Worm (Caenorhabditis elegans) whole organism, early embryonic: ENCODE results near the gene ddx-15.

Experiments used
- B0310.2 ChIP-seq: sonication (generic microtip); optimal IDR thresholded peaks from 2 replicates; lab custom pipeline; 2016; ENCODE audit warnings: mild to moderate bottlenecking, missing genetic modification characterization, missing compliant biosample characterization
- F13C5.2 ChIP-seq: sonication (generic microtip); optimal IDR thresholded peaks from 2 replicates; lab custom pipeline; 2017; ENCODE audit warnings: mild to moderate bottlenecking, missing genetic modification characterization, inconsistent platforms, missing compliant biosample characterization
- aly-1 ChIP-seq: sonication (generic microtip); optimal IDR thresholded peaks from 2 replicates; lab custom pipeline; 2016; ENCODE audit warnings: missing genetic modification characterization, missing compliant biosample characterization
- ama-1 ChIP-seq: fragments of 150-350 bp; optimal IDR thresholded peaks from 2 replicates; lab custom pipeline; 2014
- ceh-13 ChIP-seq: fragments of 200-800 bp; sonication (Bioruptor generic); optimal IDR thresholded peaks from 2 replicates; lab custom pipeline; 2018; ENCODE audit warnings: mild to moderate bottlenecking, missing genetic modification characterization, missing compliant biosample characterization
- ceh-36 ChIP-seq: sonication (generic microtip); optimal IDR thresholded peaks from 2 replicates; lab custom pipeline; 2016; ENCODE audit warnings: missing genetic modification characterization, inconsistent platforms, missing compliant biosample characterization
- ets-7 ChIP-seq: sonication (generic microtip); optimal IDR thresholded peaks from 2 replicates; lab custom pipeline; 2016; ENCODE audit warnings: missing genotype, missing genetic modification characterization, missing compliant biosample characterization
- flt-1 ChIP-seq: fragments of 200-800 bp; sonication (Bioruptor generic); IDR thresholded peaks from 2 replicates; pipeline ENCODE4 v1.3.6; 2022; ENCODE audit warnings: missing genetic modification characterization, missing compliant biosample characterization
- hmbx-1 ChIP-seq: sonication (generic microtip); optimal IDR thresholded peaks from 2 replicates; lab custom pipeline; 2016; ENCODE audit warnings: mild to moderate bottlenecking, missing genetic modification characterization, missing compliant biosample characterization
- hmg-4 ChIP-seq: fragments of 200-800 bp; sonication (Bioruptor generic); optimal IDR thresholded peaks from 2 replicates; lab custom pipeline; 2018; ENCODE audit warnings: mild to moderate bottlenecking, missing genetic modification characterization, missing compliant biosample characterization
- hnd-1 ChIP-seq: sonication (generic microtip); optimal IDR thresholded peaks from 2 replicates; lab custom pipeline; 2016; ENCODE audit warnings: missing genetic modification characterization, missing compliant biosample characterization
- pes-1 ChIP-seq: fragments of 200-800 bp; sonication (Bioruptor generic); IDR thresholded peaks from 2 replicates; pipeline ENCODE4 v1.3.6; 2022; ENCODE audit warnings: missing genetic modification reagents, missing genetic modification characterization, missing compliant biosample characterization
- scrt-1 ChIP-seq: fragments of 200-800 bp; sonication (Bioruptor generic); IDR thresholded peaks from 2 replicates; pipeline ENCODE4 v1.3.6; 2022; ENCODE audit warnings: missing genetic modification characterization, missing compliant biosample characterization
- sea-1 ChIP-seq: fragments of 200-800 bp; sonication (Bioruptor generic); conservative IDR thresholded peaks from 2 replicates; pipeline ENCODE4 v1.3.6; 2022; ENCODE audit warnings: missing genetic modification characterization, missing compliant biosample characterization
- tbx-11 ChIP-seq: fragments of 200-800 bp; sonication (Bioruptor generic); IDR thresholded peaks from 2 replicates; pipeline ENCODE4 v1.3.6; 2022; ENCODE audit warnings: missing genetic modification characterization, missing compliant biosample characterization
- tbx-37 ChIP-seq: fragments of 200-800 bp; sonication (Bioruptor generic); conservative IDR thresholded peaks from 2 replicates; pipeline ENCODE4 v1.3.6; 2022; ENCODE audit warnings: missing genetic modification reagents, missing genetic modification characterization, missing compliant biosample characterization
- tra-4 ChIP-seq: sonication (generic microtip); optimal IDR thresholded peaks from 2 replicates; lab custom pipeline; 2017; ENCODE audit warnings: missing genetic modification characterization, missing compliant biosample characterization

The ddx-15 gene

ce11 chrIII:5584647-5585046 lies 6.9 kb downstream of the ddx-15 start, which contains the start of gene F56D2.3:
F56D2.3 (plus strand) TSS chrIII:5584947.
- TF ChIP-seq ama-1 (lab: Kevin White, UChicago) (no peak), sea-1 (no peak), B0310.2 (tag; lab: Kevin White, UChicago) (no peak), hnd-1 (tag; lab: Kevin White, UChicago) (no peak), tbx-11 (no peak), scrt-1 (no peak), tbx-37 (GFP tag; lab: Robert Waterston, UW) (no peak), pes-1 (no peak)

ce11 chrIII:5582766-5583165 lies 8.8 kb downstream of the ddx-15 start, which contains the start of the genes F56D2.8 and uev-2:
F56D2.8 (minus strand) TSS chrIII:5582866.
uev-2 (plus strand) TSS chrIII:5583125.
- TF ChIP-seq pes-1 (no peak), tbx-37 (GFP tag; lab: Robert Waterston, UW) (no peak), aly-1 (tag; lab: Kevin White, UChicago) (no peak), F13C5.2 (tag; lab: Kevin White, UChicago) (no peak), ama-1 (lab: Kevin White, UChicago) (no peak), ceh-36 (no peak), hmg-4 (GFP tag; lab: Kevin White, UChicago) (no peak)

- TF ChIP-seq sea-1: no peak
- TF ChIP-seq tbx-11: no peak
- no peak for TF ChIP-seq F13C5.2 (tag; lab: Kevin White, UChicago)
- TF ChIP-seq hmbx-1 (tag; lab: Kevin White, UChicago): no peak
- TF ChIP-seq tbx-37 (GFP tag; lab: Robert Waterston, UW): no peak
- no peak for TF ChIP-seq ets-7 (tag; lab: Kevin White, UChicago)
- TF ChIP-seq flt-1 (GFP tag; lab: Robert Waterston, UW): no peak
- no peak for TF ChIP-seq scrt-1
- no peak for TF ChIP-seq hnd-1 (tag; lab: Kevin White, UChicago)
- no peak for TF ChIP-seq tra-4
- no peak for TF ChIP-seq pes-1
- TF ChIP-seq aly-1 (tag; lab: Kevin White, UChicago): no peak
- TF ChIP-seq hmg-4 (GFP tag; lab: Kevin White, UChicago): no peak
Measured at ce11 chrIII:5581049-5581448, 10.5 kb downstream of the ddx-15 start, which contains the start of gene F56D2.5. F56D2.5 (minus strand) TSS chrIII:5581419.

ce11 chrIII:5573694-5574093 lies 17.8 kb downstream of the ddx-15 start, which contains the start of gene molo-1:
molo-1 (plus strand) TSS chrIII:5573994.
- TF ChIP-seq tra-4 (no peak), pes-1 (no peak), ceh-13 (GFP tag; lab: Kevin White, UChicago) (no peak), hmg-4 (GFP tag; lab: Kevin White, UChicago) (no peak), tbx-37 (GFP tag; lab: Robert Waterston, UW) (no peak), ceh-36 (no peak), B0310.2 (tag; lab: Kevin White, UChicago) (no peak), sea-1 (no peak), flt-1 (GFP tag; lab: Robert Waterston, UW) (no peak), tbx-11 (no peak), aly-1 (tag; lab: Kevin White, UChicago) (no peak), ama-1 (lab: Kevin White, UChicago) (no peak), scrt-1 (no peak), hmbx-1 (tag; lab: Kevin White, UChicago) (no peak), F13C5.2 (tag; lab: Kevin White, UChicago) (no peak), ets-7 (tag; lab: Kevin White, UChicago) (no peak), hnd-1 (tag; lab: Kevin White, UChicago) (no peak)

ce11 chrIII:5572806-5573205 lies 18.7 kb downstream of the ddx-15 start:
- no peak for TF ChIP-seq ceh-36
- TF ChIP-seq B0310.2 (tag; lab: Kevin White, UChicago): no peak
- TF ChIP-seq ceh-13 (GFP tag; lab: Kevin White, UChicago): no peak
- TF ChIP-seq tbx-37 (GFP tag; lab: Robert Waterston, UW): no peak
- TF ChIP-seq hnd-1 (tag; lab: Kevin White, UChicago): no peak
- TF ChIP-seq F13C5.2 (tag; lab: Kevin White, UChicago): no peak
- TF ChIP-seq hmg-4 (GFP tag; lab: Kevin White, UChicago): no peak
- TF ChIP-seq scrt-1: no peak
- no peak for TF ChIP-seq aly-1 (tag; lab: Kevin White, UChicago)
- no peak for TF ChIP-seq tra-4
- TF ChIP-seq ets-7 (tag; lab: Kevin White, UChicago): no peak
- TF ChIP-seq flt-1 (GFP tag; lab: Robert Waterston, UW): no peak

- TF ChIP-seq ceh-36 (no peak), ama-1 (lab: Kevin White, UChicago) (no peak), F13C5.2 (tag; lab: Kevin White, UChicago) (no peak), aly-1 (tag; lab: Kevin White, UChicago) (no peak), pes-1 (no peak), hmg-4 (GFP tag; lab: Kevin White, UChicago) (no peak), hnd-1 (tag; lab: Kevin White, UChicago) (no peak)
Measured at ce11 chrIII:5570814-5571443, 20.6 kb downstream of the ddx-15 start.

ce11 chrIII:5568679-5569078 lies 22.8 kb downstream of the ddx-15 start, which contains the start of gene nspb-12:
nspb-12 (minus strand) TSS chrIII:5568779.
- no peak for TF ChIP-seq tra-4
- no peak for TF ChIP-seq ceh-36
- no peak for TF ChIP-seq F13C5.2 (tag; lab: Kevin White, UChicago)
- TF ChIP-seq scrt-1: no peak
- no peak for TF ChIP-seq aly-1 (tag; lab: Kevin White, UChicago)
- TF ChIP-seq pes-1: no peak
- TF ChIP-seq tbx-11: no peak
- no peak for TF ChIP-seq hnd-1 (tag; lab: Kevin White, UChicago)
- no peak for TF ChIP-seq ama-1 (lab: Kevin White, UChicago)
- TF ChIP-seq tbx-37 (GFP tag; lab: Robert Waterston, UW): no peak
- no peak for TF ChIP-seq ets-7 (tag; lab: Kevin White, UChicago)
- TF ChIP-seq flt-1 (GFP tag; lab: Robert Waterston, UW): no peak
- TF ChIP-seq ceh-13 (GFP tag; lab: Kevin White, UChicago): no peak
- no peak for TF ChIP-seq hmbx-1 (tag; lab: Kevin White, UChicago)
- no peak for TF ChIP-seq sea-1
- TF ChIP-seq B0310.2 (tag; lab: Kevin White, UChicago): no peak
- no peak for TF ChIP-seq hmg-4 (GFP tag; lab: Kevin White, UChicago)
